Worm (Caenorhabditis elegans): ENCODE data around the gene seb-3.

seb-3 gene

DNA sequence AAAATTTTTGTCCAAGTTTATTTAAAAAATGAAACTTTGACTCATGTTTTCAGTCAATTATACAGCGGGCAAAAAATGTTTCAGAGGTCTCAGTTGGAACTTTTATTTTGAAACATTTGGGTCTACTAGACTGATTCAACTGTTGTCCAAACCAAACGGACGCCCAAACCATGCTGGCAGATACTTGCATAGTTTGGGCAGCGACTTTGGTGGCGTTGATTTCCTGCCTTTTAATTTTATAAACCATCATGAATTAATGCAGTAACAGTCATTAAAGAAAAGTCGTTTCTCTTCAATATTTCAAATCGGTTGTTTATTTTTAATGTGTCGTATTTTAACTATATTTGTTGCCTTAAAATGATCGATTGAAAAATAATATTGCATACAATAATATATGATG, 10.2 kb downstream of the seb-3 start (continued):
- TF ChIP-seq cebp-1 (GFP tag; IDR thresholded peaks at IDR 0.05) (no peak), cebp-1 (tag; optimal IDR thresholded peaks at IDR 0.05) (peak; percentile 21), D2030.7 (GFP tag; IDR thresholded peaks at IDR 0.05) (no peak), F52B5.7 (tag; optimal IDR thresholded peaks at IDR 0.05) (no peak), Y79H2A.3 (GFP tag; conservative IDR thresholded peaks at IDR 0.05) (no peak), lin-26 (GFP tag; IDR thresholded peaks at IDR 0.05) (no peak), F23B12.7 (tag; optimal IDR thresholded peaks at IDR 0.05; ENCODE audit: insufficient read depth) (no peak), pbrm-1 (GFP tag; IDR thresholded peaks at IDR 0.05) (no peak), akir-1 (GFP tag; optimal IDR thresholded peaks at IDR 0.05) (no peak), hrde-1 (tag; optimal IDR thresholded peaks at IDR 0.05; ENCODE audit: borderline replicate concordance) (no peak), madf-3 (GFP tag; IDR thresholded peaks at IDR 0.05) (peak; percentile 59; the same call in 1 of the 2 replicates), die-1 (tag; optimal IDR thresholded peaks at IDR 0.05) (no peak), somi-1 (GFP tag; optimal IDR thresholded peaks at IDR 0.05) (no peak), F22D6.2 (tag; optimal IDR thresholded peaks at IDR 0.05) (peak; percentile 17), T26A5.8 (tag; optimal IDR thresholded peaks at IDR 0.05) (no peak), hlh-26 (GFP tag; conservative IDR thresholded peaks at IDR 0.05) (no peak), mcd-1 (GFP tag; IDR thresholded peaks at IDR 0.05) (no peak), rec-8 (tag; optimal IDR thresholded peaks at IDR 0.05) (no peak), madf-10 (tag; optimal IDR thresholded peaks at IDR 0.05) (no peak), tbp1 (GFP tag; optimal IDR thresholded peaks at IDR 0.05) (no peak), dpff-1 (tag; optimal IDR thresholded peaks at IDR 0.05) (no peak), zim-3 (tag; optimal IDR thresholded peaks at IDR 0.05) (no peak), B0019.2 (GFP tag; conservative IDR thresholded peaks at IDR 0.05) (no peak), athp-1 (tag; optimal IDR thresholded peaks at IDR 0.05) (peak; percentile 16), lsl-1 (GFP tag; optimal IDR thresholded peaks at IDR 0.05) (no peak), ztf-18 (tag; optimal IDR thresholded peaks at IDR 0.05) (no peak), nhr-90 (tag; optimal IDR thresholded peaks at IDR 0.05) (no peak), hlh-12 (tag; optimal IDR thresholded peaks at IDR 0.05) (no peak), F39B2.1 (GFP tag; IDR thresholded peaks at IDR 0.05) (no peak), K12H6.12 (tag; optimal IDR thresholded peaks at IDR 0.05) (no peak), ztf-25 (GFP tag; IDR thresholded peaks at IDR 0.05) (no peak), ztf-3 (GFP tag; optimal IDR thresholded peaks at IDR 0.05) (no peak), ekl-4 (GFP tag; IDR thresholded peaks at IDR 0.05) (no peak), snpc-3.4 (tag; optimal IDR thresholded peaks at IDR 0.05) (no peak), lin-54 (GFP tag; optimal IDR thresholded peaks at IDR 0.05) (no peak), nfyb-1 (GFP tag; IDR thresholded peaks at IDR 0.05) (peak; percentile 28; the same call in 1 of the 2 replicates)

DNA sequence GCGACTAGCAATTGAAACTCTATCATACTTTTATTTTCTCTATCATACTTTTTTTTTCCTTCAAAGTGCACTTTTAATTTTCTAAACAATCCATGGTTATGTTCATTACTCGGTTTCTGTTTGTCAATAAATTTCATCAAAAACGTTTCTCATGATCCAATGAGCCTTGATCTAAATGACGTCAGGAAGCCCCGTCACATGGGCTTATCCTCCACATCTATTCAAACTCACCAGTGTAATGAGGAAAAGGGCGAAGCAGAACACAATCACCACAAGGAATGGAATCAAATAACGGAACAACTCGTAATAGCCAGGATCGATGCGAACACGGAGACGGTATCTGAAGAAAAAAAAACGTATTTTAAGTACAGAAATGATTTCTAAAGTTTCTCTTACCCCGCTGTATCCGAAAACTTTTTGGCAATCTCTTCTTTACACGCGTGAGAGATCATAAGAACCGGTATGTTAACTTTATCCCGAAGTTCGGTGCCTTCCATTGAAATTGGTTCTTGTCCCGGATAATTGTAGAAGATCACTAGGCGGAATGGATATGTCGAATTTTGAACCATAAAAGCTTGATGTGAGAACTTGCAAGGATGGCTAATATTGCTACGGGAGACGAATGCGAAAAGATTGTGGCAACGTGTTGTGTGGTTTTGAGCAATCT, 13.1 kb downstream of the seb-3 start:
- no peak for TF ChIP-seq let-526 (GFP tag; IDR thresholded peaks at IDR 0.05)
- TF ChIP-seq ztf-26 (tag; optimal IDR thresholded peaks at IDR 0.05): no peak
- TF ChIP-seq rec-8 (tag; optimal IDR thresholded peaks at IDR 0.05): no peak
- no peak for TF ChIP-seq ccch-3 (GFP tag; optimal IDR thresholded peaks at IDR 0.05)

Measured in whole organism, young adult.